Fruit fly (Drosophila melanogaster): Measurements from ENCODE around the gene atl.

atl gene

DNA sequence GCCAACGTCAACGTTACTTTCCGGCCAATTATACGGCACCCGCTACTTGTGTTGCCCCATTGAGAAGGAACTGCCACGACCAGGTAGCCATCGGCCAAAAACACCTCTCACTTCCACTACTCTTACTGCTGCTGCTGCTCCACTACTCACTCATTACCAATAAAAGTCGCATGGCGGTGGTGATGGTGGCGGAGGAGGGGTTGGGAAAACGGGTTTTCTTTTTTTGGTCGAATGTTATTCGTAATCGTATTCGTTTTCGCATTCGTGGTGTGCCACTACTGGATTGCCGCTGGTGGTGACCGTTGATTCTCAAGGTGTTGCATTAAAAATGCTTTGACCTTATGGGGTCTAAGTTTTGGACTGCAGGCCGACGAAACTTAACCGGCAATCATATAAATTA lies 31.7 kb upstream of the atl start:
- no peak for TF ChIP-seq Dll (optimal IDR thresholded peaks at IDR 0.05)
- TF ChIP-seq psq (optimal IDR thresholded peaks at IDR 0.05): no peak
- no peak for TF ChIP-seq usp (GFP tag; optimal IDR thresholded peaks at IDR 0.05)
- no peak for TF ChIP-seq CG8478 (optimal IDR thresholded peaks at IDR 0.05)
- no peak for TF ChIP-seq pan (optimal IDR thresholded peaks at IDR 0.05)
- no peak for TF ChIP-seq EcR (GFP tag; optimal IDR thresholded peaks at IDR 0.05)

dm6 chr3R:24595330-24596114 lies 29.9 kb upstream of the atl start:
- TF ChIP-seq EcR (GFP tag; optimal IDR thresholded peaks at IDR 0.05) (no peak), Dll (optimal IDR thresholded peaks at IDR 0.05) (no peak), psq (optimal IDR thresholded peaks at IDR 0.05) (no peak), usp (GFP tag; optimal IDR thresholded peaks at IDR 0.05) (no peak), pan (optimal IDR thresholded peaks at IDR 0.05) (no peak), CG8478 (optimal IDR thresholded peaks at IDR 0.05) (no peak)

DNA sequence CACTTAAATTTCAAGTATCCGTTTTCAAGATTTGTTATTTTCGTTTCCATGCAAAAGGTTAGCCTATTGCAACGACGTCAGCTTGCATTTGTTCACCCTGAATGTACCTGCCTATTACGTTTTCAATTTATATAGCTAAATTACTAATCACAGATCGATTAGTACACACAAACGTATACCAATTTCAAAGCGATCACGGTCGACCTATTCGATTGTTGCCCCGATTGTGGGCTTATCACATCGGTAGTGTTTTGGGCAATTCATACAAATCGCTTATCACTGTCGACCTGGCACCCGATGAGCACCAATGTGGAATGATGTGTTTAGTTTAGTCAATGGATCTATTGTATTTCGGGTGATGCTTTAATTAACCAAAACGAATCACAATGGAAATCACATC lies 28.6 kb upstream of the atl start:
- TF ChIP-seq pan (optimal IDR thresholded peaks at IDR 0.05): no peak
- TF ChIP-seq psq (optimal IDR thresholded peaks at IDR 0.05): no peak
- no peak for TF ChIP-seq EcR (GFP tag; optimal IDR thresholded peaks at IDR 0.05)
- no peak for TF ChIP-seq Dll (optimal IDR thresholded peaks at IDR 0.05)
- no peak for TF ChIP-seq usp (GFP tag; optimal IDR thresholded peaks at IDR 0.05)
- TF ChIP-seq CG8478 (optimal IDR thresholded peaks at IDR 0.05): no peak

DNA sequence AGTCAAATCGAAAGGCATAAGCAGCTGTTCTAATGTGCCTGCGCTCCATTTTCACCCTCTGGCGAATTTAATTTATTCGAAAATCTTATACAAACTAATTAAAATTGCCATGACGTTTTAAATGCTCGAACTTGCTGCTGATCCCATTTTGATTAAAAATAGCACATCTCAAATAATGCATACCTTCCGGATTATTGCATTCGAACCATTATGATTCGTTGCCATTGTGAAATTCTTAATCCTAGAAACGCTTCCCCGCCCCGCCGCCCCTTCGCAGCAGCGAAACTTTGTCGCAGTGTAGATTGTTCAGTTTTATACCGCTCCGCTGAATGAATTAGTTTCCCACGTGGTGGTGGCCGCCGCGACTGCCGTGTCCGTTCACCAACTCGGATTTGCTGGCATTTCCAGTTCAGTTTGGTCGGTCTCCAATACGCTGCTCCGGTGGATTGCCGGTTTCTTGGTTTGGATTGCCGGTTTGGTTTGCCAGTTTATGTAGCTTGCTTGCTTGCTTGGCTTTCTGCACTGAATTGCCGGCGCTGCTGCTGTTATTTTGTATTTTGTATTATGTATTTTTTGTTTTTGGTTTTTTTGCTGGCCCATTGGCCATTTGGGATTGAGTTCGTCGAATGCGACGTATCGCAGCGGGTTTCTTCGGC lies 26.8 kb upstream of the atl start:
- no peak for TF ChIP-seq psq (optimal IDR thresholded peaks at IDR 0.05)
- TF ChIP-seq usp (GFP tag; optimal IDR thresholded peaks at IDR 0.05): no peak
- TF ChIP-seq CG8478 (optimal IDR thresholded peaks at IDR 0.05): no peak
- no peak for TF ChIP-seq Dll (optimal IDR thresholded peaks at IDR 0.05)
- no peak for TF ChIP-seq pan (optimal IDR thresholded peaks at IDR 0.05)
- no peak for TF ChIP-seq EcR (GFP tag; optimal IDR thresholded peaks at IDR 0.05)

DNA sequence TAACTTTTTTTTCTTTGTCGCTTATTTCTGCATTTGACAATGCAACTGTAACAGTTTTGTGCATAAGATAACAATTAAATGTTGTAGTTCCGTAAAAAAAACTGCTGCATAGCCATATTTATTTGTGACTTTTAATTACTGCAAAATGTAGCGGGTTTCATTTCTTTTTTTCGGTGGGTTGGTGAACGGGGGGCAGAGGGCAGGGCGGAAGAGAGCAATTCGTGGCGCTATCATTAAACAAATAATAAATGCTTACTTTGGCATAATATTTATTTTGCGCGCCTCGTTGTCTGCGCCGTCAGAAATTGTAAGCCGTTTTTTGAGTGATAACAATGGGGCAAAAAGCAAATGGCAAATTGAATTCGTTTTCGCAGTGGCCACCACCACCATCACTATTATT lies 24.4 kb upstream of the atl start:
- no peak for TF ChIP-seq EcR (GFP tag; optimal IDR thresholded peaks at IDR 0.05)
- no peak for TF ChIP-seq usp (GFP tag; optimal IDR thresholded peaks at IDR 0.05)
- TF ChIP-seq psq (optimal IDR thresholded peaks at IDR 0.05): no peak
- TF ChIP-seq CG8478 (optimal IDR thresholded peaks at IDR 0.05): no peak
- no peak for TF ChIP-seq pan (optimal IDR thresholded peaks at IDR 0.05)
- no peak for TF ChIP-seq Dll (optimal IDR thresholded peaks at IDR 0.05)

DNA sequence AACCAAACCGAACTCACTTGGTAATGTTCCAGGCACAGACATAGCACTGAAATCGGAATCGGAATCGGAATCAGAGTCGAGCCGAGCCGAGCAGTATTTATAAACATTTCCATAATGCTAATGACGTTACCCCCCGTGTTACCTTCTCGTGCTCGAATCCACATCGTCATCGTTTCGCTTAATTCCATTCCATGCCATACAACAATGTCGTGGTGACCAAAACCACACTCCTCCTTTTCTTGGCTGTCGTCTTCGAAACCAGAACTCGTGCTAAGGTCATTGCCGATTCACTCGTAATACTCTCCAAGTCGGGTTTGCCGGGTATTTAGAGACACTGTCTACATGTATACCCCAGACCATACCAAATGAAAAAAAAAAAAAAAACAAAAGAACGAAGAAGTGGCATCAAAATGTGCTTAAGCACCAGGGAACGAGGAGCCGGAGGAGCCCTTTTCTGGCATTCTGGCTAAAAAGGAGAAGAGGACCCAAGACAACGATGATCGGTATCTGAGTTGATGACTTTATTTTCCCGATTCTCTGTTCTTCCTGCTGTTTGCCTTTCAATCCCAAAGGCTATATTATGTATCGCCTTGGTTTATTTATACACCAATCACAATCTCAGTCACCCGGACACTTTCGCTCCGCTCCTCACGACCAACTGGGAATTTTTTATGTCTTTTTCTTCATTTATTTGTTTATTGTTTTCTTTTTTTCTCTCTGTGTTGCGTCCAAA lies 21.9 kb upstream of the atl start:
- TF ChIP-seq EcR (GFP tag; optimal IDR thresholded peaks at IDR 0.05) (no peak), Dll (optimal IDR thresholded peaks at IDR 0.05) (no peak), psq (optimal IDR thresholded peaks at IDR 0.05) (no peak), pan (optimal IDR thresholded peaks at IDR 0.05) (no peak), CG8478 (optimal IDR thresholded peaks at IDR 0.05) (no peak), usp (GFP tag; optimal IDR thresholded peaks at IDR 0.05) (no peak)

- TF ChIP-seq CG8478 (optimal IDR thresholded peaks at IDR 0.05): no peak
- TF ChIP-seq EcR (GFP tag; optimal IDR thresholded peaks at IDR 0.05): no peak
- TF ChIP-seq usp (GFP tag; optimal IDR thresholded peaks at IDR 0.05): no peak
- TF ChIP-seq pan (optimal IDR thresholded peaks at IDR 0.05): no peak
- no peak for TF ChIP-seq Dll (optimal IDR thresholded peaks at IDR 0.05)
- no peak for TF ChIP-seq psq (optimal IDR thresholded peaks at IDR 0.05)
Observed at dm6 chr3R:24604165-24604564, 21.3 kb upstream of the atl start.

dm6 chr3R:24606868-24607267 lies 18.6 kb upstream of the atl start:
- no peak for TF ChIP-seq EcR (GFP tag; optimal IDR thresholded peaks at IDR 0.05)
- no peak for TF ChIP-seq pan (optimal IDR thresholded peaks at IDR 0.05)
- TF ChIP-seq Dll (optimal IDR thresholded peaks at IDR 0.05): no peak
- no peak for TF ChIP-seq psq (optimal IDR thresholded peaks at IDR 0.05)
- TF ChIP-seq usp (GFP tag; optimal IDR thresholded peaks at IDR 0.05): no peak
- no peak for TF ChIP-seq CG8478 (optimal IDR thresholded peaks at IDR 0.05)

DNA sequence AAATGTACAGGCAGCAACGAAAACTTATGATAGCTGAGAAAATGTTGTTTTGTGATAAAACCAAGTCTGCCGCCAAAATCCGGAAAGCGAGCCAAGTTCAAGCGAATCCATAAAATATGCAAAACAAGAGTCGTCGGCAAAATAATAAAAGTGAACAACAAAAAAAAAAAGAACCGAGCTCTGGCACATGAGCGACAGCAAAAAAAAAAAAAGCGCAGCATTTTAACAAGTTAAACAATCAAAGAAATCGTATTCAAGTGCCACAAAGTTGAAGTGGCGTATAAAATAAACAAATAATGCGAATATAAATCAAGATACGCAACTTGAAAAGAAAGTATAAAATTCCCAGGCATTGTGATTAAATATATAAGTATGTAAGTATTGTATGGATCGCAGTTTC lies 17.2 kb upstream of the atl start:
- TF ChIP-seq usp (GFP tag; optimal IDR thresholded peaks at IDR 0.05): no peak

DNA sequence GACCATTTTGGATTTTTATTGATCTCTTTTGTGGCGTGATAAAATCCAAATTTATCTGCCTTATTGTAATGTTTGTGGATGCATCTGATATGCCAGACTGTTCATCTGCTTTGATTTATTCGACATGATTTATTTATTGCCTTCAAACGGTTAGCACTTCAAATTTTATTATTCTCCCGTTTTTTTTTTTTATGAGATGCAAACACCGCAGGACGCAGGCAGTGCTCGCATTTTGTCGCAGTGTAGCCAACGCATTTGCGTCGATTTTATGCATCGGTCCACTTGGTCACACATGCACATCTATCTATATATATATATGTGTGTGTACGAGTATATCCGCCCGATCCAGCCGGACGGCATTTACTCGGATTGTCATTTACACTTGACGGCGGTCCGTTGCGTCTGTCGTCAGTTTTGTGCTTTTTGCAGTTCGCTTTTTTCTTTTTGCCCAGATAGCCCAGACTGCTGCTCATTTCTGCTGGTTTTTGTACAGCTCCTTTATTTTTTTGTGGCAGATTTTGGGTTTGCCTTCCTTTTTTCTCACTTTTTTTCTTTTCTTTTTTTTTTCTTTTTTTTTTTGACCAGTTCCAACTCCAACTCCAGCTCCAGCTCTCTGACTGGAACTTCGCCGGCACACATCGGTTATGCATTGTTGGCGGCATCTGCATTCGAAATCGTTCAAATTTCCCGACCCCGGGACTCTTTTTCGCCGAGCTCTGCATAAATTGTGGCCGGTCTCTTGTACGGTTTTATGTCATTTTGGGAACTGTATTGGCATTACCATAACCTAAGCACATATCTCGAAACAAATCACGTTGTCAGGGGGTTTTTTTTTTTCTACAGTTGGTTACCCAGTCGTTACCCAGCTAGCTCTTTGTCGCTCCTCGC lies 11.4 kb upstream of the atl start:
- TF ChIP-seq pan (optimal IDR thresholded peaks at IDR 0.05) (no peak), Dll (optimal IDR thresholded peaks at IDR 0.05) (no peak), psq (optimal IDR thresholded peaks at IDR 0.05) (no peak), CG8478 (optimal IDR thresholded peaks at IDR 0.05) (no peak), EcR (GFP tag; optimal IDR thresholded peaks at IDR 0.05) (no peak), usp (GFP tag; optimal IDR thresholded peaks at IDR 0.05) (no peak)

dm6 chr3R:24614707-24615022 lies 10.8 kb upstream of the atl start:
- TF ChIP-seq Dll (optimal IDR thresholded peaks at IDR 0.05) (no peak), CG8478 (optimal IDR thresholded peaks at IDR 0.05) (no peak), psq (optimal IDR thresholded peaks at IDR 0.05) (no peak), EcR (GFP tag; optimal IDR thresholded peaks at IDR 0.05) (no peak), usp (GFP tag; optimal IDR thresholded peaks at IDR 0.05) (no peak), pan (optimal IDR thresholded peaks at IDR 0.05) (no peak)

Data from whole organism.